Worm (Caenorhabditis elegans) whole organism, L2 larva: ENCODE results near the gene F46C5.7.

ENCODE experiments used
- F13H6.1 ChIP-seq: sonication (generic microtip); optimal IDR thresholded peaks from 2 replicates; lab custom pipeline; 2016; ENCODE audit warnings: missing genetic modification characterization, missing compliant biosample characterization
- R02D3.7 ChIP-seq: fragments of 150-350 bp; optimal IDR thresholded peaks from 2 replicates; lab custom pipeline; 2014; ENCODE audit warnings: missing biosample characterization, missing genetic modification characterization
- Y55F3AM.14 ChIP-seq: fragments of 200-800 bp; sonication (Bioruptor generic); optimal IDR thresholded peaks from 2 replicates; lab custom pipeline; 2018; ENCODE audit warnings: mild to moderate bottlenecking, missing genetic modification characterization, missing compliant biosample characterization
- ZK546.5 ChIP-seq: sonication (generic microtip); optimal IDR thresholded peaks from 2 replicates; lab custom pipeline; 2017; ENCODE audit warnings: missing biosample characterization, missing genetic modification characterization
- aly-2 ChIP-seq: fragments of 150-350 bp; optimal IDR thresholded peaks from 2 replicates; lab custom pipeline; 2014; ENCODE audit warnings: missing biosample characterization, missing genetic modification characterization
- blmp-1 ChIP-seq: sonication (generic microtip); optimal IDR thresholded peaks from 2 replicates; lab custom pipeline; 2017; ENCODE audit warnings: missing genetic modification characterization, mild to moderate bottlenecking, missing compliant biosample characterization, antibody characterized with exemption, moderate library complexity; ENCODE audit not compliant: insufficient read depth
- ceh-16 ChIP-seq: fragments of 150-350 bp; optimal IDR thresholded peaks from 2 replicates; lab custom pipeline; 2014; ENCODE audit warnings: missing biosample characterization, missing genetic modification characterization
- egl-27 ChIP-seq: sonication (generic microtip); optimal IDR thresholded peaks from 3 replicates; lab custom pipeline; 2017; ENCODE audit warnings: missing biosample characterization, missing genetic modification reagents, missing genetic modification characterization
- elt-3 ChIP-seq: sonication (generic microtip); optimal IDR thresholded peaks from 2 replicates; lab custom pipeline; 2017; ENCODE audit warnings: missing biosample characterization, missing genetic modification characterization
- fos-1 ChIP-seq: fragments of 150-350 bp; optimal IDR thresholded peaks from 2 replicates; lab custom pipeline; 2014; ENCODE audit warnings: missing biosample characterization, missing genetic modification characterization
- lin-11 ChIP-seq: fragments of 150-350 bp; sonication (generic microtip); optimal IDR thresholded peaks from 2 replicates; lab custom pipeline; 2014; ENCODE audit warnings: missing biosample characterization, missing genetic modification characterization, inconsistent platforms, mixed read lengths
- lin-13 ChIP-seq: fragments of 150-350 bp; optimal IDR thresholded peaks from 2 replicates; lab custom pipeline; 2014; ENCODE audit warnings: missing biosample characterization, missing genetic modification reagents, missing genetic modification characterization
- lin-39 ChIP-seq: fragments of 150-350 bp; optimal IDR thresholded peaks from 2 replicates; lab custom pipeline; 2014; ENCODE audit warnings: missing biosample characterization, missing genetic modification reagents, missing genetic modification characterization
- lsy-2 ChIP-seq, 2 experiments: fragments of 150-350 bp in 1 of 2; sonication (generic microtip) in 1 of 2; optimal IDR thresholded peaks; 2 replicates each; lab custom pipeline; 2014 to 2017; ENCODE audit warnings: missing biosample characterization in 2 of 2, missing genetic modification characterization in 2 of 2
- mab-5 ChIP-seq: fragments of 150-350 bp; optimal IDR thresholded peaks from 2 replicates; lab custom pipeline; 2014; ENCODE audit warnings: missing biosample characterization, missing genetic modification characterization
- mbf-1 ChIP-seq: sonication (generic microtip); optimal IDR thresholded peaks from 2 replicates; lab custom pipeline; 2017; ENCODE audit warnings: missing biosample characterization, missing genetic modification characterization
- mdl-1 ChIP-seq, 2 experiments: fragments of 150-350 bp in 1 of 2; sonication (generic microtip) in 1 of 2; optimal IDR thresholded peaks; 2 replicates each; lab custom pipeline; 2017; ENCODE audit warnings: missing biosample characterization in 2 of 2, missing genetic modification characterization in 2 of 2
- nhr-10 ChIP-seq: sonication (generic microtip); optimal IDR thresholded peaks from 2 replicates; lab custom pipeline; 2017; ENCODE audit warnings: missing biosample characterization, missing genetic modification characterization
- nhr-12 ChIP-seq: fragments of 150-350 bp; optimal IDR thresholded peaks from 2 replicates; lab custom pipeline; 2014; ENCODE audit warnings: missing biosample characterization, missing genetic modification characterization
- nhr-129 ChIP-seq: fragments of 150-350 bp; optimal IDR thresholded peaks from 2 replicates; lab custom pipeline; 2014; ENCODE audit warnings: missing biosample characterization, missing genetic modification characterization
- nhr-21 ChIP-seq: fragments of 150-350 bp; optimal IDR thresholded peaks from 2 replicates; lab custom pipeline; 2014; ENCODE audit warnings: missing biosample characterization, missing genetic modification characterization
- nhr-25 ChIP-seq: fragments of 150-350 bp; sonication (generic microtip); optimal IDR thresholded peaks from 3 replicates; lab custom pipeline; 2014; ENCODE audit warnings: missing biosample characterization, missing genetic modification characterization
- nhr-77 ChIP-seq: fragments of 150-350 bp; optimal IDR thresholded peaks from 2 replicates; lab custom pipeline; 2014; ENCODE audit warnings: missing biosample characterization, missing genetic modification characterization
- peb-1 ChIP-seq: fragments of 150-350 bp; optimal IDR thresholded peaks from 2 replicates; lab custom pipeline; 2014; ENCODE audit warnings: missing biosample characterization, missing genetic modification characterization
- sma-3 ChIP-seq: sonication (generic microtip); optimal IDR thresholded peaks from 2 replicates; lab custom pipeline; 2016; ENCODE audit warnings: missing genetic modification reagents, missing genetic modification characterization, missing compliant biosample characterization
- sma-9 ChIP-seq, 2 experiments: fragments of 150-350 bp in 1 of 2; sonication (generic microtip) in 1 of 2; optimal IDR thresholded peaks; 2 replicates each; lab custom pipeline; 2014 to 2016; ENCODE audit warnings: missing genetic modification characterization in 2 of 2, mild to moderate bottlenecking in 1 of 2, missing biosample characterization in 1 of 2, missing compliant biosample characterization in 1 of 2, missing genetic modification reagents in 1 of 2, moderate library complexity in 1 of 2
- snpc-4 ChIP-seq: fragments of 150-350 bp; optimal IDR thresholded peaks from 2 replicates; lab custom pipeline; 2014; ENCODE audit warnings: missing biosample characterization, missing genetic modification characterization
- unc-55 ChIP-seq: fragments of 150-350 bp; sonication (generic microtip); optimal IDR thresholded peaks from 3 replicates; lab custom pipeline; 2014; ENCODE audit warnings: missing biosample characterization, missing genetic modification reagents, missing genetic modification characterization
- unc-62 ChIP-seq: fragments of 150-350 bp; optimal IDR thresholded peaks from 2 replicates; lab custom pipeline; 2014; ENCODE audit warnings: missing biosample characterization, missing genetic modification reagents, missing genetic modification characterization
- zag-1 ChIP-seq: fragments of 150-350 bp; optimal IDR thresholded peaks from 2 replicates; lab custom pipeline; 2014; ENCODE audit warnings: missing biosample characterization, missing genetic modification characterization
- ztf-1 ChIP-seq: fragments of 200-800 bp; sonication (Bioruptor generic); conservative IDR thresholded peaks from 2 replicates; pipeline ENCODE4 v1.3.6; 2022; ENCODE audit warnings: missing genetic modification characterization, missing compliant biosample characterization

F46C5.7 gene

DNA sequence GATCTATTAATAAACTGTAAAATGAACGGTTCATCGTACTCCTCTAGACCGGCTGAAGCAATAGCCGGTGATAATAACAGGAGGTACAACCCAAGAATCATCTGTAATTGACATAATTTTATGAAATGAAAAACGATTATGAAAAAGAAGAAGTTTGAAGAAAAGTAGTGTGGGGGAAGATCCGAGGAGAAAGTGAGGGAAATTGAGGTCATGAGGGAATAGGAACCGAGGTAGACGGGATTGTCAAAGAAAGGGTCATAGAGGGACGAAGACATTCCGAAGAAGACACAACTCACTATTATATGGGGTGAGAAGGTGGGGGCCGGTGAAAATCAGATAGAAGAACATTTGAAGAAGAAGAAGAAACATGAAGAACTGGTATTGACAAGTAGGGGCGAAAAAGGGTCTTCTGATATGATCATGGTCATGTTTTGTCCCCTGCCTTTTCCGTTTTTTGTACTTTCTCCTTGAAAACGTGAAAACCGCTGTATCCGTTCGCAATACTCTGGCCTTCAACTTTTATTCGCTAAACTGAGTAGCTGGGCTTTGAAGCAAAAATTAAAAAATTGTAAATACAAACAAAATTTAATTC, 13.0 kb downstream of the F46C5.7 start, which contains the start of gene oac-46:
oac-46 (minus strand) TSS at position 101 of the 592 bp plus-strand sequence.
- no peak for TF ChIP-seq unc-62 (GFP tag; lab: Kevin White, UChicago)
- TF ChIP-seq nhr-21 (tag; lab: Kevin White, UChicago), result peak; percentile 8
- TF ChIP-seq lin-39, result no peak
- TF ChIP-seq snpc-4 (tag; lab: Kevin White, UChicago), result no peak
- peak; percentile 48 for TF ChIP-seq sma-3 (GFP tag; lab: Kevin White, UChicago)
- peak; percentile 9 for TF ChIP-seq egl-27 (tag; lab: Kevin White, UChicago)
- TF ChIP-seq blmp-1 (tag; lab: Kevin White, UChicago), result peak; percentile 86
- TF ChIP-seq nhr-25 (tag; lab: Kevin White, UChicago), result peak; percentile 66
- peak; percentile 22 for TF ChIP-seq sma-9 (GFP tag; optimal IDR thresholded peaks at IDR 0.05; lab: Kevin White, UChicago)
- TF ChIP-seq sma-9 (tag; optimal IDR thresholded peaks at IDR 0.05; lab: Kevin White, UChicago), result no peak

DNA sequence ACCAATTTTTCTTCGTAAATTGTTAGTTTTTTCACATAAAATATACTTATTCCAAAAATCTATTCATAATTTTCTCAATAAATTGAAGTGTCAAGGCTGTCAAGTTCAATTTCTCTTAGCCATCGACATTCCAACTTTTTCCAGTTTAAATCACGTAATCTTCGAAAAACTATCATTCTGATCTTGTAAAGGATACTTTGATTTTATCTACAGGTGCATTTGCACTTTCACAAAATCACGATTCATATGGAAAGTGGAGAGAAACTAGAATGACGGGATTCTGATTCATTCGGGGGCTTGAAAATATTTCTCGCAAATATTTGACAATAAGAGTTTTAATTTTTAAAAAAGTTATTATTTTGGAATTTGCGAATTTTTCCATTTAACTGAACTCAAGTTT, 14.1 kb downstream of the F46C5.7 start:
- TF ChIP-seq ceh-16 (tag; lab: Kevin White, UChicago) (no peak), mdl-1 (tag; optimal IDR thresholded peaks at IDR 0.05; lab: Kevin White, UChicago) (no peak), nhr-12 (no peak), F13H6.1 (tag; lab: Kevin White, UChicago) (no peak), ztf-1 (GFP tag; lab: Robert Waterston, UW) (no peak), R02D3.7 (tag; lab: Kevin White, UChicago) (no peak), elt-3 (tag; lab: Kevin White, UChicago) (no peak)

DNA sequence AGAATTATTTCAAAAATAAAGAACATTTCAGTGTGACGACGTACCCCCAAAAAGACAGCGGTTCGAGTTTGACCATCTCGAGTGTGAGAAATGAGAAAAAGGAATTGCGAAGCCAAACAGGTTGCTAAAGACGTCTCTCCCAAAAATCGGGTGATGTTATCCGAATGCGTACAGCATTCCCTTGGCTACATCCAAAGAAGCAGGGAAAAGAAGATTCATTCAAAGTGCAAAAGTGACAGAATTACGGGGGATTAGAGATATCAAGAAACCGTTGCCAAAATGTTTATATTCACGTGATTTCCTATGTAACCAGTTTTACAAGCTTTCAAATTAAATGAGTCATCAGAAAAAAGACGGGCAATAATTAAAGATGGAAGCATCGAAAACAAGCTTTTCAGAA, 14.8 kb downstream of the F46C5.7 start:
- TF ChIP-seq sma-3 (GFP tag; lab: Kevin White, UChicago), result peak; percentile 25
- TF ChIP-seq fos-1 (tag; lab: Kevin White, UChicago), result peak; percentile 15
- peak; percentile 69 for TF ChIP-seq nhr-21 (tag; lab: Kevin White, UChicago)
- no peak for TF ChIP-seq nhr-77
- TF ChIP-seq lsy-2 (tag; optimal IDR thresholded peaks at IDR 0.05; lab: Kevin White, UChicago), result peak in 1 of 2 experiments; percentile 2
- TF ChIP-seq aly-2 (tag; lab: Kevin White, UChicago), result no peak
- peak; percentile 25 for TF ChIP-seq sma-9 (GFP tag; optimal IDR thresholded peaks at IDR 0.05; lab: Kevin White, UChicago)
- TF ChIP-seq sma-9 (tag; optimal IDR thresholded peaks at IDR 0.05; lab: Kevin White, UChicago), result no peak
- no peak for TF ChIP-seq mdl-1 (tag; optimal IDR thresholded peaks at IDR 0.05; lab: Kevin White, UChicago)
- TF ChIP-seq nhr-25 (tag; lab: Kevin White, UChicago), result peak; percentile 35

DNA sequence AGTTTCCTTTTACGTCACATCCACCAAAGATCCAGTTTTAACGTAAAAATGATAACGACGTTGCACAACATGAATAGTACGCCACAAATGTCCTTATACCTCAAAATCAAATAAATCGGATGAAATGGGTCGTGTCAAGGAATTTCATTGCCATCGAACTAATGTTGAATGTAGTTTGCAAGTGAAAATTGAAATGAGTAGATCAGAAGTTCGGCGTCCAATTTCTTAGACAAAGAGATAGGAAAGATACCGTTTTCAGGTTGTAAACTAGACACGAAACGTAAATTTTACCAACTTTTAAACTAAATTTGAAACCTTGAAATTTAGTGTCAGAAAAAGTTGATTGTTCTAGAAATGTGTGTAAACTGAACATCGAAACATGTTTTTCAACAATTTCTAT, 15.7 kb downstream of the F46C5.7 start:
- peak; percentile 33 for TF ChIP-seq nhr-25 (tag; lab: Kevin White, UChicago)
- TF ChIP-seq mab-5 (tag; lab: Kevin White, UChicago), result no peak
- no peak for TF ChIP-seq elt-3 (tag; lab: Kevin White, UChicago)
- TF ChIP-seq ZK546.5, result no peak
- no peak for TF ChIP-seq lsy-2 (tag; optimal IDR thresholded peaks at IDR 0.05; lab: Kevin White, UChicago)
- no peak for TF ChIP-seq nhr-21 (tag; lab: Kevin White, UChicago)
- TF ChIP-seq ztf-1 (GFP tag; lab: Robert Waterston, UW), result no peak

DNA sequence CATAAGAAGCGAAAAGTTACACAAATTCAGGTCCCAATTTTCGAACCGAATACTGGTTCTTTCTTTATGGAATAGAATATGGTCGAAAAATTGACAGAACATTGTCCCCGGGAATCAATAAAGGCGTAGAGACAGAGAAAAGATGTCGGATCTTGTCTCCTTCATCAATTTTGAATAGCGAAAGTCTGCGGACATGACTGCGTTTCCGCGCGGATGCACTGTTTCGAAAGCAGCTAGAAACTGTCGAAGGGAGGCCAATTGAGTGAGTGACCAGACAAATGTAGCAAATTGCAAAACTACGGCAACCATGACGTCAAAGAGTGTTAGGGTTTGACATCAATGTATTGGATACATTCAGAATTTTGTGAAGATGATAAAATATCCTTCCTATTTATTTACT, 17.4 kb downstream of the F46C5.7 start:
- TF ChIP-seq lin-13 (no peak), mbf-1 (tag; lab: Kevin White, UChicago) (no peak), elt-3 (tag; lab: Kevin White, UChicago) (no peak), lin-11 (no peak), zag-1 (tag; lab: Kevin White, UChicago) (no peak), nhr-129 (tag; lab: Kevin White, UChicago) (no peak)

DNA sequence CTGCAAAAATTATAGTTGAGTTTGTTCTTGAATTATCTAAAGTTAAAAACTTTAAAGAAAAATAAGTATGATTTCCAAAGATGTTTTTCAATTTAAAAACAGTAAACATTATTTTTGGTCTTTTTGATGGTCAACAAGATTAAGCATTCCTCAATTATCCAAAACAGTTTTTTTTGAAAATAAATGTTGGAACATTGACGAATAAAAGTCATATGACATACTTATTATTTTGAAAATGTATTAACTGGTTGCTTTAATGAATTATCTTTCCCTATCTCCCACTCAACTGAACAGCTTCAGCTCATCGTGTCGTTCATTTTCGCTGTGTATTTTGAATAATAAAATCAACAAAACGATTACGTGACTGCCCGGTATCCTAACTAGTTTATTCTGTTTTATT, 17.9 kb downstream of the F46C5.7 start:
- TF ChIP-seq Y55F3AM.14 (no peak), peb-1 (tag; lab: Kevin White, UChicago) (no peak), nhr-10 (no peak), snpc-4 (tag; lab: Kevin White, UChicago) (no peak), nhr-129 (tag; lab: Kevin White, UChicago) (no peak), mdl-1 (tag; optimal IDR thresholded peaks at IDR 0.05; lab: Kevin White, UChicago) (no peak), aly-2 (tag; lab: Kevin White, UChicago) (no peak), fos-1 (tag; lab: Kevin White, UChicago) (no peak), unc-55 (GFP tag; lab: Kevin White, UChicago) (no peak)
- TF ChIP-seq, all 48 proteins: peak for 0
